Fruit fly (Drosophila melanogaster) whole organism, adult: Measurements from ENCODE around the gene kibra.

Experiments used
- CG33017 ChIP-seq: fragments of 200-800 bp; sonication (Bioruptor generic); optimal IDR thresholded peaks from 2 replicates; lab custom pipeline; 2018; ENCODE audit warnings: missing biosample characterization, mild to moderate bottlenecking, missing genetic modification characterization, moderate library complexity
- CG5204 ChIP-seq: fragments of 200-800 bp; sonication (Bioruptor generic); optimal IDR thresholded peaks from 2 replicates; lab custom pipeline; 2016; ENCODE audit warnings: missing biosample characterization, missing genetic modification characterization
- CG7045 ChIP-seq: fragments of 200-800 bp; sonication (Bioruptor generic); optimal IDR thresholded peaks from 2 replicates; lab custom pipeline; 2017; ENCODE audit warnings: missing biosample characterization, mild to moderate bottlenecking, missing genetic modification characterization
- CG7101 ChIP-seq: fragments of 200-800 bp; sonication (Bioruptor generic); optimal IDR thresholded peaks from 2 replicates; lab custom pipeline; 2018; ENCODE audit warnings: missing biosample characterization, mild to moderate bottlenecking, missing genetic modification characterization, moderate library complexity
- Crg-1 ChIP-seq: fragments of 200-800 bp; sonication (Bioruptor generic); optimal IDR thresholded peaks from 2 replicates; lab custom pipeline; 2016; ENCODE audit warnings: missing biosample characterization, missing genetic modification characterization
- Hr96 ChIP-seq: fragments of 200-800 bp; sonication (Bioruptor generic); optimal IDR thresholded peaks from 2 replicates; lab custom pipeline; 2016; ENCODE audit warnings: missing biosample characterization, missing genetic modification characterization
- cnc ChIP-seq, 2 experiments: fragments of >200 bp; optimal IDR thresholded peaks; 2 replicates each; lab custom pipeline; 2017
- kay ChIP-seq: fragments of 200-800 bp; sonication (Bioruptor generic); peaks from one replicate; lab custom pipeline; 2016; ENCODE audit warnings: missing biosample characterization, missing genetic modification characterization, borderline replicate concordance
- ovo ChIP-seq: fragments of 200-800 bp; sonication (Bioruptor generic); optimal IDR thresholded peaks from 2 replicates; lab custom pipeline; 2016; ENCODE audit warnings: missing biosample characterization, missing genetic modification characterization
- toe ChIP-seq: fragments of 200-800 bp; sonication (Bioruptor generic); optimal IDR thresholded peaks from 2 replicates; lab custom pipeline; 2016; ENCODE audit warnings: missing biosample characterization, missing genetic modification characterization

- TF ChIP-seq CG7045 (GFP tag; lab: Kevin White, UChicago): no peak
- TF ChIP-seq CG5204 (GFP tag; lab: Kevin White, UChicago): no peak
- TF ChIP-seq toe (GFP tag; lab: Kevin White, UChicago): no peak
- TF ChIP-seq Crg-1 (GFP tag; lab: Kevin White, UChicago): no peak
- TF ChIP-seq cnc (optimal IDR thresholded peaks at IDR 0.05; lab: Kevin White, UChicago): no peak
- TF ChIP-seq ovo: no peak
- no peak for TF ChIP-seq CG33017 (tag; lab: Kevin White, UChicago)
- TF ChIP-seq CG7101: no peak
- no peak for TF ChIP-seq Hr96 (GFP tag; lab: Kevin White, UChicago)
- TF ChIP-seq kay (GFP tag; lab: Kevin White, UChicago): no peak
Observed at dm6 chr3R:14747915-14748314, 23.9 kb upstream of the kibra start.
